Fruit fly (Drosophila melanogaster) whole organism, adult: ENCODE results near the gene Rab3-GAP.

Source experiments
- CG11617 ChIP-seq: fragments of 200-800 bp; sonication (Bioruptor generic); optimal IDR thresholded peaks from 2 replicates; lab custom pipeline; 2017; ENCODE audit warnings: mild to moderate bottlenecking, missing biosample characterization, missing genetic modification reagents, missing genetic modification characterization
- CG12768 ChIP-seq: fragments of 200-800 bp; sonication (Bioruptor generic); optimal IDR thresholded peaks from 2 replicates; lab custom pipeline; 2017; ENCODE audit warnings: missing biosample characterization, missing genetic modification characterization, mild to moderate bottlenecking, moderate library complexity, missing genetic modification reagents
- CG14711 ChIP-seq: fragments of 200-800 bp; sonication (Bioruptor generic); optimal IDR thresholded peaks from 2 replicates; lab custom pipeline; 2018; ENCODE audit warnings: missing biosample characterization, mild to moderate bottlenecking, missing genetic modification characterization, moderate library complexity
- CG1620 ChIP-seq: fragments of 200-800 bp; sonication (Bioruptor generic); optimal IDR thresholded peaks from 2 replicates; lab custom pipeline; 2016; ENCODE audit warnings: missing biosample characterization, missing genetic modification characterization
- CG33017 ChIP-seq: fragments of 200-800 bp; sonication (Bioruptor generic); optimal IDR thresholded peaks from 2 replicates; lab custom pipeline; 2018; ENCODE audit warnings: missing biosample characterization, mild to moderate bottlenecking, missing genetic modification characterization, moderate library complexity
- CG5204 ChIP-seq: fragments of 200-800 bp; sonication (Bioruptor generic); optimal IDR thresholded peaks from 2 replicates; lab custom pipeline; 2016; ENCODE audit warnings: missing biosample characterization, missing genetic modification characterization
- CG7045 ChIP-seq: fragments of 200-800 bp; sonication (Bioruptor generic); optimal IDR thresholded peaks from 2 replicates; lab custom pipeline; 2017; ENCODE audit warnings: missing biosample characterization, mild to moderate bottlenecking, missing genetic modification characterization
- CG7101 ChIP-seq: fragments of 200-800 bp; sonication (Bioruptor generic); optimal IDR thresholded peaks from 2 replicates; lab custom pipeline; 2018; ENCODE audit warnings: missing biosample characterization, mild to moderate bottlenecking, missing genetic modification characterization, moderate library complexity
- Clk ChIP-seq: fragments of 200-800 bp; sonication (Bioruptor generic); optimal IDR thresholded peaks from 2 replicates; lab custom pipeline; 2017; ENCODE audit warnings: missing biosample characterization, missing genetic modification characterization
- Crg-1 ChIP-seq: fragments of 200-800 bp; sonication (Bioruptor generic); optimal IDR thresholded peaks from 2 replicates; lab custom pipeline; 2016; ENCODE audit warnings: missing biosample characterization, missing genetic modification characterization
- Hr96 ChIP-seq: fragments of 200-800 bp; sonication (Bioruptor generic); optimal IDR thresholded peaks from 2 replicates; lab custom pipeline; 2016; ENCODE audit warnings: missing biosample characterization, missing genetic modification characterization
- Mnt ChIP-seq: fragments of 200-800 bp; sonication (Bioruptor generic); optimal IDR thresholded peaks from 2 replicates; lab custom pipeline; 2016; ENCODE audit warnings: missing biosample characterization, mild to moderate bottlenecking, missing genetic modification characterization
- bab1 ChIP-seq: fragments of 200-800 bp; sonication (Bioruptor generic); optimal IDR thresholded peaks from 3 replicates; lab custom pipeline; 2019; ENCODE audit warnings: missing biosample characterization, mild to moderate bottlenecking, missing genetic modification characterization, moderate library complexity
- cic ChIP-seq: fragments of 200-800 bp; sonication (Bioruptor generic); optimal IDR thresholded peaks from 2 replicates; lab custom pipeline; 2017; ENCODE audit warnings: missing biosample characterization, mild to moderate bottlenecking, missing genetic modification characterization, moderate library complexity
- cnc ChIP-seq, 2 experiments: fragments of >200 bp; optimal IDR thresholded peaks; 2 replicates each; lab custom pipeline; 2017
- kay ChIP-seq: fragments of 200-800 bp; sonication (Bioruptor generic); peaks from one replicate; lab custom pipeline; 2016; ENCODE audit warnings: missing biosample characterization, missing genetic modification characterization, borderline replicate concordance
- ovo ChIP-seq: fragments of 200-800 bp; sonication (Bioruptor generic); optimal IDR thresholded peaks from 2 replicates; lab custom pipeline; 2016; ENCODE audit warnings: missing biosample characterization, missing genetic modification characterization
- pad ChIP-seq: fragments of 200-800 bp; sonication (Bioruptor generic); optimal IDR thresholded peaks from 3 replicates; lab custom pipeline; 2017; ENCODE audit warnings: missing biosample characterization, missing genetic modification characterization, mild to moderate bottlenecking, moderate library complexity, missing genetic modification reagents
- tj ChIP-seq: fragments of 200-800 bp; sonication (Bioruptor generic); optimal IDR thresholded peaks from 3 replicates; lab custom pipeline; 2017; ENCODE audit warnings: missing biosample characterization, mild to moderate bottlenecking, missing genetic modification characterization, moderate library complexity
- toe ChIP-seq: fragments of 200-800 bp; sonication (Bioruptor generic); optimal IDR thresholded peaks from 2 replicates; lab custom pipeline; 2016; ENCODE audit warnings: missing biosample characterization, missing genetic modification characterization

Rab3-GAP gene

DNA sequence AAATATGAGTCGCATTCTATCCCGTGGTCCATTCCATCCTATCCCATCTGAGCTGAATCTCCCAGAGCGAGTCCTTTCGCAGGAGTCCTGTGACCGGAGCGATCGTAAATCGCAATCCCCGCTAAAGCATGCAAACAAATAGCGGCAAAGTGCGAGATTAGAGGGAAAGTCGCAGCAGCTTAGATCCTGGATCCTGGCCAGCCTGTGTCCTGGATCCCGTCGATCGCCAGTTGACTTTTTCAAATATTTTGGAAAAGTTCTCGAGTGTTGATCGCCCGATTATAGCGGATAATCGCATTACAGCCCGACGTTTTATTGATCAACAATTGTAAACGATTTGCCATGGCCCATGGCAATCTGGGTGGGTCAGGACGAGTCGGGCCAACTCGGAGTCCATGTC is 26.2 kb upstream of the Rab3-GAP start:
- no peak for TF ChIP-seq CG5204 (GFP tag; lab: Kevin White, UChicago)
- no peak for TF ChIP-seq cnc (optimal IDR thresholded peaks at IDR 0.05; lab: Kevin White, UChicago)

DNA sequence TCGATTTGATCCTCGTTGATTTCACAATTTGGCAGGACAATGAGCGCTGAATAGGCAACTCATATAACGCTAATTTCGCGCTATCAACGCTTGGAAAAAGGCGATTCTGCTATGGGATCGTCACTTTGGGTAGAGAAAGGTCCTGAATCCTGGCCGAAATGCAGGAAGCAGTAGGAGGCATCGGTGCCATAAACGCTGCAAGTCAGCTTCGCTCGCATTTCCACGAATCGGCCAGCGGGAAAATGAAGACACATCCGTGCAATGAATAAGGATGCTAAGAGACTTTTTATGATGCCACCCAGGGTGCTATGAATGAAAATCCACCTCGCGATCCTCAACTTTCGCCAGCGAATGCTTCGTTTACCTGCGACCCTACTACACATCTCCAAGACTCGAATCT is 24.5 kb upstream of the Rab3-GAP start:
- TF ChIP-seq CG33017 (tag; lab: Kevin White, UChicago): no peak
- no peak for TF ChIP-seq CG12768 (GFP tag; lab: Kevin White, UChicago)
- TF ChIP-seq cic (GFP tag; lab: Kevin White, UChicago): no peak
- no peak for TF ChIP-seq kay (GFP tag; lab: Kevin White, UChicago)
- no peak for TF ChIP-seq ovo

DNA sequence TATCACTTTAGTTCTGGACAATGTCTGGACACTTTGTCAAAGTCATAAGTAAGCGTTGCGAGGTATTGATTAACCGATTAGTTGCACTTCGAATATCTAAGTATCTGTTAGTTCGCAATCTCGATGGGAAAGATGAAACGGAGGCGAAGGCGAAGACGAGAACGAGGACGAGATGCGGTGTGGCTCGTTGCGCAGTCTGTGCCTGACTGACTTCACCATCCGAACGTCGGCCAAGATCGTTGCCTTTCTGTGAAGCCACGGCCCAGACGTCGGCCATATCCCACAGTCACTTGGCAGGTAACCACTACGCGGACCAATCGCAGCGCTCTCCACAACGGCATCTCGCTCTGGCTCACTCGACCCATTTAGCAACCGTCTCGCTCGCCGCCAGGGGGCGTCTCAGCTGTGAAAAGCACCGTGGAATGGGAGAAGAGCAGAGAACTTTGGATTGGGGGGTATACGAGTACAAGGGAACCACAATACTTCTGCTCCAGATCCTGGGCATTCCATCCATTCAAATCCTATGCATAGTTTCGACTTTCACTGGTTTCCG is 22.7 kb upstream of the Rab3-GAP start, which contains the start of gene prd:
prd (minus strand) TSS at position 209 of the 553 bp plus-strand sequence.
- TF ChIP-seq cic (GFP tag; lab: Kevin White, UChicago): no peak
- TF ChIP-seq pad (GFP tag; lab: Kevin White, UChicago): no peak
- no peak for TF ChIP-seq ovo
- no peak for TF ChIP-seq CG7045 (GFP tag; lab: Kevin White, UChicago)
- no peak for TF ChIP-seq bab1 (GFP tag; lab: Kevin White, UChicago)
- TF ChIP-seq Crg-1: no peak
- no peak for TF ChIP-seq CG12768 (GFP tag; lab: Kevin White, UChicago)
- no peak for TF ChIP-seq CG1620
- TF ChIP-seq CG7101: no peak
- no peak for TF ChIP-seq cnc (optimal IDR thresholded peaks at IDR 0.05; lab: Kevin White, UChicago)
- TF ChIP-seq CG5204 (GFP tag; lab: Kevin White, UChicago): no peak
- TF ChIP-seq Mnt (GFP tag; lab: Kevin White, UChicago): no peak
- no peak for TF ChIP-seq CG33017 (tag; lab: Kevin White, UChicago)
- no peak for TF ChIP-seq CG11617 (GFP tag; lab: Kevin White, UChicago)
- TF ChIP-seq Hr96 (GFP tag; lab: Kevin White, UChicago): no peak
- no peak for TF ChIP-seq CG14711 (tag; lab: Kevin White, UChicago)
- no peak for TF ChIP-seq tj (GFP tag; lab: Kevin White, UChicago)

DNA sequence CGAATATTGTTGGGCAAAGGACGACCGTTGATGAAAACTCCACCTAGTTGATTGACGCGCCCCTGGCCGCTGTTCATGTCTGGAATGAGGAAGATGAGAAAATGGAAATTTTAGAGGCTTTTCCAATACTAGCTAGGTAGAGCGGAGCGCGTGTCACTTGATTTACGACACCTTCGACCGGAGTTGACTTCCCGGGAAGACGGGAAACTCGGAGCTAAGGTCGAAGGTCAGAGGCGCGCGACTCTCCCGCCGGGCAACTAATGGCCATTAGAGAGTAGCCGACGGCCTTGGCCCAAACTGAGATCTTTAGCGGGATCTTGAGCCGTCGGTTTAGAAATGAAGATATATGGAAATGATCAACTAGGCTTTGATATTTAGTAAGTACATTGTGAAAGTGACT is 22.0 kb upstream of the Rab3-GAP start:
- TF ChIP-seq cnc (optimal IDR thresholded peaks at IDR 0.05; lab: Kevin White, UChicago): no peak
- no peak for TF ChIP-seq CG7045 (GFP tag; lab: Kevin White, UChicago)
- TF ChIP-seq CG5204 (GFP tag; lab: Kevin White, UChicago): no peak
- TF ChIP-seq Mnt (GFP tag; lab: Kevin White, UChicago): no peak
- no peak for TF ChIP-seq Hr96 (GFP tag; lab: Kevin White, UChicago)
- TF ChIP-seq Clk (GFP tag; lab: Kevin White, UChicago): no peak
- TF ChIP-seq tj (GFP tag; lab: Kevin White, UChicago): no peak
- no peak for TF ChIP-seq kay (GFP tag; lab: Kevin White, UChicago)
- TF ChIP-seq CG1620: no peak
- no peak for TF ChIP-seq bab1 (GFP tag; lab: Kevin White, UChicago)
- no peak for TF ChIP-seq CG11617 (GFP tag; lab: Kevin White, UChicago)
- no peak for TF ChIP-seq Crg-1
- no peak for TF ChIP-seq CG7101
- no peak for TF ChIP-seq CG12768 (GFP tag; lab: Kevin White, UChicago)
- TF ChIP-seq ovo: no peak
- TF ChIP-seq cic (GFP tag; lab: Kevin White, UChicago): no peak
- no peak for TF ChIP-seq CG33017 (tag; lab: Kevin White, UChicago)

- no peak for TF ChIP-seq CG14711 (tag; lab: Kevin White, UChicago)
- no peak for TF ChIP-seq Crg-1
- no peak for TF ChIP-seq kay (GFP tag; lab: Kevin White, UChicago)
Measured at dm6 chr2L:12081118-12081665, 18.2 kb upstream of the Rab3-GAP start.

- TF ChIP-seq CG7101 (no peak), pad (GFP tag; lab: Kevin White, UChicago) (no peak), ovo (no peak), bab1 (GFP tag; lab: Kevin White, UChicago) (no peak), Hr96 (GFP tag; lab: Kevin White, UChicago) (no peak), kay (GFP tag; lab: Kevin White, UChicago) (no peak), CG11617 (GFP tag; lab: Kevin White, UChicago) (no peak)
Measured at dm6 chr2L:12079827-12080381, 16.9 kb upstream of the Rab3-GAP start.

DNA sequence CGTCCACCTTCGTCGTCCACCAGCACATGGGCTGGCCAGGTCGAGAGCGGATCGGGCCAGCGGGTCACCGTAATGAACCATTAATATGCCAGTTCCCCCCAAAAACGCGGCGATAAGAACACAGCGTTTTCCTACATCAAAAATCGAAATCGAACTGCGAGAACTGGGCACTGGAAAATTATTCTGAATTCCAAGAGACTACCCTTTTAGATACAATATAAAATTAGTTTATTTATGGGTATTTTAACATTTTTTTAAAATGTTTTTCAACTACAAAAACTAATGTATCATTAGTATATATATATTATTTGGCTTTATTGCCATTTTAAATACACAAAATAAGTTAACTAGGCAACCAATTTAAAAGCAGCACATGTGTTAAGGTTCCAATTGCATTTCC is 15.7 kb upstream of the Rab3-GAP start:
- no peak for TF ChIP-seq cnc (optimal IDR thresholded peaks at IDR 0.05; lab: Kevin White, UChicago)
- no peak for TF ChIP-seq CG7101
- no peak for TF ChIP-seq CG14711 (tag; lab: Kevin White, UChicago)
- TF ChIP-seq ovo: no peak
- no peak for TF ChIP-seq CG5204 (GFP tag; lab: Kevin White, UChicago)
- TF ChIP-seq pad (GFP tag; lab: Kevin White, UChicago): no peak
- TF ChIP-seq CG7045 (GFP tag; lab: Kevin White, UChicago): no peak
- TF ChIP-seq kay (GFP tag; lab: Kevin White, UChicago): no peak
- no peak for TF ChIP-seq Mnt (GFP tag; lab: Kevin White, UChicago)
- no peak for TF ChIP-seq cic (GFP tag; lab: Kevin White, UChicago)
- no peak for TF ChIP-seq toe
- TF ChIP-seq bab1 (GFP tag; lab: Kevin White, UChicago): no peak
- TF ChIP-seq CG33017 (tag; lab: Kevin White, UChicago): no peak
- no peak for TF ChIP-seq Clk (GFP tag; lab: Kevin White, UChicago)
- no peak for TF ChIP-seq Hr96 (GFP tag; lab: Kevin White, UChicago)
